Fruit fly (Drosophila melanogaster) whole organism, embryonic: Measurements from ENCODE around the gene ftz.

Experiments used
- Antp ChIP-seq: fragments of 200-800 bp; sonication (Bioruptor generic); optimal IDR thresholded peaks from 3 replicates; lab custom pipeline; 2016; ENCODE audit warnings: missing biosample characterization, missing genetic modification characterization
- CG11696 ChIP-seq: fragments of 200-800 bp; sonication (Bioruptor generic); IDR thresholded peaks from 2 replicates; pipeline ENCODE4 v1.3.6; 2022; ENCODE audit warnings: missing biosample characterization, missing genetic modification characterization
- CG17385 ChIP-seq: fragments of 200-800 bp; sonication (Bioruptor generic); optimal IDR thresholded peaks from 3 replicates; lab custom pipeline; 2018; ENCODE audit warnings: missing biosample characterization, mild to moderate bottlenecking, missing genetic modification characterization
- CG2889 ChIP-seq: fragments of 200-800 bp; sonication (Bioruptor generic); IDR thresholded peaks from 3 replicates; pipeline ENCODE4 v1.3.6; 2022; ENCODE audit warnings: missing biosample characterization, missing genetic modification characterization
- CG30020 ChIP-seq: fragments of 200-800 bp; optimal IDR thresholded peaks from 2 replicates; lab custom pipeline; 2019; ENCODE audit warnings: missing biosample characterization, mild to moderate bottlenecking, missing genetic modification characterization, moderate library complexity
- CG3065 ChIP-seq: fragments of 200-800 bp; sonication (Bioruptor generic); optimal IDR thresholded peaks from 2 replicates; lab custom pipeline; 2016; ENCODE audit warnings: missing biosample characterization, missing genetic modification characterization
- CG31365 ChIP-seq: fragments of 200-800 bp; sonication (Bioruptor generic); optimal IDR thresholded peaks from 2 replicates; lab custom pipeline; 2018; ENCODE audit warnings: missing biosample characterization, mild to moderate bottlenecking, missing genetic modification characterization
- CG33557 ChIP-seq: fragments of 200-800 bp; sonication (Bioruptor generic); optimal IDR thresholded peaks from 2 replicates; lab custom pipeline; 2019; ENCODE audit warnings: missing biosample characterization, mild to moderate bottlenecking, missing genetic modification characterization, moderate library complexity
- CG3407 ChIP-seq: fragments of 200-800 bp; sonication (Bioruptor generic); optimal IDR thresholded peaks from 2 replicates; lab custom pipeline; 2018; ENCODE audit warnings: missing biosample characterization, mild to moderate bottlenecking, missing genetic modification characterization
- CG34224 ChIP-seq: fragments of 200-800 bp; sonication (Bioruptor generic); IDR thresholded peaks from 3 replicates; pipeline ENCODE4 v1.3.6; 2022; ENCODE audit warnings: missing biosample characterization, missing genetic modification characterization; ENCODE audit not compliant: partially characterized antibody
- CG4617 ChIP-seq: fragments of 200-800 bp; sonication (Bioruptor generic); optimal IDR thresholded peaks from 3 replicates; lab custom pipeline; 2016; ENCODE audit warnings: missing biosample characterization, missing genetic modification characterization, borderline replicate concordance
- CG6272 ChIP-seq: fragments of 200-800 bp; sonication (Bioruptor generic); IDR thresholded peaks from 2 replicates; pipeline ENCODE4 v1.3.6; 2022; ENCODE audit warnings: missing biosample characterization, missing genetic modification characterization
- CG7271 ChIP-seq: fragments of 200-800 bp; sonication (Bioruptor generic); optimal IDR thresholded peaks from 2 replicates; lab custom pipeline; 2018; ENCODE audit warnings: missing biosample characterization, mild to moderate bottlenecking, missing genetic modification characterization, moderate library complexity
- CG8388 ChIP-seq: fragments of 200-800 bp; sonication (Bioruptor generic); optimal IDR thresholded peaks from 2 replicates; lab custom pipeline; 2019; ENCODE audit warnings: missing biosample characterization, mild to moderate bottlenecking, missing genetic modification characterization, moderate library complexity
- CG8478 ChIP-seq: fragments of >200 bp; optimal IDR thresholded peaks from 2 replicates; lab custom pipeline; 2018
- CG9727 ChIP-seq: fragments of 200-800 bp; sonication (Bioruptor generic); optimal IDR thresholded peaks from 3 replicates; lab custom pipeline; 2017; ENCODE audit warnings: missing biosample characterization, mild to moderate bottlenecking, missing genetic modification characterization
- Camta ChIP-seq: fragments of 200-800 bp; sonication (Bioruptor generic); optimal IDR thresholded peaks from 2 replicates; lab custom pipeline; 2016; ENCODE audit warnings: missing biosample characterization, missing genetic modification characterization
- Doc3 ChIP-seq: fragments of 200-800 bp; sonication (Bioruptor generic); IDR thresholded peaks from 3 replicates; pipeline ENCODE4 v1.3.6; 2022; ENCODE audit warnings: missing biosample characterization, missing genetic modification characterization; ENCODE audit not compliant: partially characterized antibody
- ERR ChIP-seq: fragments of 200-800 bp; sonication (Bioruptor generic); optimal IDR thresholded peaks from 2 replicates; lab custom pipeline; 2016; ENCODE audit warnings: missing biosample characterization, missing genetic modification characterization
- Eip74EF ChIP-seq, 2 experiments: fragments of 200-800 bp in 1 of 2; fragments of >200 bp in 1 of 2; sonication (Bioruptor generic) in 1 of 2; optimal IDR thresholded peaks; 2 replicates each; lab custom pipeline; 2017 to 2019; ENCODE audit warnings: missing biosample characterization in 2 of 2, missing genetic modification characterization in 2 of 2, mild to moderate bottlenecking in 1 of 2, moderate library complexity in 1 of 2
- HLHmδ ChIP-seq: fragments of 200-800 bp; sonication (Bioruptor generic); optimal IDR thresholded peaks from 2 replicates; lab custom pipeline; 2018; ENCODE audit warnings: missing biosample characterization, mild to moderate bottlenecking, missing genetic modification characterization, moderate library complexity
- Hand ChIP-seq: fragments of 200-800 bp; sonication (Bioruptor generic); optimal IDR thresholded peaks from 2 replicates; lab custom pipeline; 2017; ENCODE audit warnings: mild to moderate bottlenecking, missing biosample characterization, missing genetic modification reagents, missing genetic modification characterization
- Jarid2 ChIP-seq: fragments of 200-800 bp; sonication (Bioruptor generic); optimal IDR thresholded peaks from 3 replicates; lab custom pipeline; 2017; ENCODE audit warnings: mild to moderate bottlenecking, missing biosample characterization, missing genetic modification reagents, missing genetic modification characterization
- MBD-R2 ChIP-seq: fragments of 200-800 bp; sonication (Bioruptor generic); IDR thresholded peaks from 2 replicates; pipeline ENCODE4 v1.3.6; 2022; ENCODE audit warnings: missing biosample characterization, missing genetic modification characterization
- Mrtf ChIP-seq: fragments of 200-800 bp; sonication (Bioruptor generic); IDR thresholded peaks from 3 replicates; pipeline ENCODE4 v1.3.6; 2022; ENCODE audit warnings: missing biosample characterization, missing genetic modification characterization
- NC2α ChIP-seq: fragments of 200-800 bp; sonication (Bioruptor generic); optimal IDR thresholded peaks from 2 replicates; lab custom pipeline; 2016; ENCODE audit warnings: missing biosample characterization, missing genetic modification characterization
- Neu2 ChIP-seq: fragments of 200-800 bp; sonication (Bioruptor generic); optimal IDR thresholded peaks from 3 replicates; lab custom pipeline; 2016; ENCODE audit warnings: missing biosample characterization, missing genetic modification characterization, borderline replicate concordance
- Nf-YB ChIP-seq: fragments of 200-800 bp; sonication (Bioruptor generic); optimal IDR thresholded peaks from 3 replicates; lab custom pipeline; 2019; ENCODE audit warnings: missing biosample characterization, mild to moderate bottlenecking, missing genetic modification characterization, moderate library complexity
- Nf-YC ChIP-seq: fragments of 200-800 bp; optimal IDR thresholded peaks from 3 replicates; lab custom pipeline; 2019; ENCODE audit warnings: missing biosample characterization, mild to moderate bottlenecking, missing genetic modification characterization, moderate library complexity
- PHDP ChIP-seq: fragments of 200-800 bp; sonication (Bioruptor generic); optimal IDR thresholded peaks from 3 replicates; lab custom pipeline; 2018; ENCODE audit warnings: missing biosample characterization, mild to moderate bottlenecking, missing genetic modification characterization, moderate library complexity
- Pdp1 ChIP-seq, 2 experiments: fragments of 200-800 bp; sonication (Bioruptor generic); optimal IDR thresholded peaks; 3 replicates each; lab custom pipeline; 2016; ENCODE audit warnings: missing biosample characterization in 2 of 2, missing genetic modification characterization in 2 of 2, mild to moderate bottlenecking in 1 of 2, moderate library complexity in 1 of 2
- Ptx1 ChIP-seq: fragments of 200-800 bp; sonication (Bioruptor generic); IDR thresholded peaks from 2 replicates; pipeline ENCODE4 v1.3.6; 2022; ENCODE audit warnings: missing biosample characterization, missing genetic modification characterization
- Sox102F ChIP-seq: fragments of 200-800 bp; sonication (Bioruptor generic); optimal IDR thresholded peaks from 2 replicates; lab custom pipeline; 2018; ENCODE audit warnings: missing biosample characterization, mild to moderate bottlenecking, missing genetic modification characterization, moderate library complexity
- Xrp1 ChIP-seq: fragments of 200-800 bp; sonication (Bioruptor generic); IDR thresholded peaks from 2 replicates; pipeline ENCODE4 v1.3.6; 2022; ENCODE audit warnings: missing biosample characterization, missing genetic modification characterization
- btn ChIP-seq: fragments of 200-800 bp; sonication (Bioruptor generic); optimal IDR thresholded peaks from 2 replicates; lab custom pipeline; 2016; ENCODE audit warnings: missing biosample characterization, missing genetic modification characterization
- cad ChIP-seq: fragments of >200 bp; optimal IDR thresholded peaks from 2 replicates; lab custom pipeline; 2017; ENCODE audit warnings: missing biosample characterization, missing genetic modification characterization
- corto ChIP-seq: fragments of 200-800 bp; sonication (Bioruptor generic); optimal IDR thresholded peaks from 2 replicates; lab custom pipeline; 2016; ENCODE audit warnings: missing biosample characterization, mild to moderate bottlenecking, missing genetic modification characterization, moderate library complexity
- ewg ChIP-seq: fragments of 200-800 bp; sonication (Bioruptor generic); optimal IDR thresholded peaks from 3 replicates; lab custom pipeline; 2017; ENCODE audit warnings: mild to moderate bottlenecking, missing biosample characterization, missing genetic modification reagents, missing genetic modification characterization
- fd96Cb ChIP-seq: fragments of 200-800 bp; sonication (Bioruptor generic); optimal IDR thresholded peaks from 2 replicates; lab custom pipeline; 2018; ENCODE audit warnings: missing biosample characterization, mild to moderate bottlenecking, missing genetic modification characterization, moderate library complexity
- gem ChIP-seq: fragments of 200-800 bp; sonication (Bioruptor generic); optimal IDR thresholded peaks from 2 replicates; lab custom pipeline; 2019; ENCODE audit warnings: missing biosample characterization, mild to moderate bottlenecking, missing genetic modification characterization, moderate library complexity
- grn ChIP-seq: fragments of 200-800 bp; sonication (Bioruptor generic); optimal IDR thresholded peaks from 3 replicates; lab custom pipeline; 2017; ENCODE audit warnings: missing biosample characterization, missing genetic modification characterization
- hth ChIP-seq: fragments of >200 bp; optimal IDR thresholded peaks from 2 replicates; lab custom pipeline; 2017; ENCODE audit warnings: inconsistent platforms
- jing ChIP-seq: fragments of 200-800 bp; sonication (Bioruptor generic); optimal IDR thresholded peaks from 2 replicates; lab custom pipeline; 2018; ENCODE audit warnings: missing biosample characterization, mild to moderate bottlenecking, missing genetic modification characterization
- p53 ChIP-seq: fragments of 200-800 bp; sonication (Bioruptor generic); optimal IDR thresholded peaks from 2 replicates; lab custom pipeline; 2016; ENCODE audit warnings: missing biosample characterization, missing genetic modification characterization
- run ChIP-seq: fragments of 200-800 bp; sonication (Bioruptor generic); optimal IDR thresholded peaks from 3 replicates; lab custom pipeline; 2018; ENCODE audit warnings: missing biosample characterization, mild to moderate bottlenecking, missing genetic modification characterization
- sna ChIP-seq: fragments of 200-800 bp; sonication (Bioruptor generic); IDR thresholded peaks from 2 replicates; pipeline ENCODE4 v1.3.6; 2022; ENCODE audit warnings: missing biosample characterization, missing genetic modification characterization; ENCODE audit not compliant: partially characterized antibody
- sob ChIP-seq: fragments of 200-800 bp; sonication (Bioruptor generic); IDR thresholded peaks from 2 replicates; pipeline ENCODE4 v1.3.6; 2022; ENCODE audit warnings: missing biosample characterization, missing genetic modification characterization
- stwl ChIP-seq: fragments of 200-800 bp; sonication (Bioruptor generic); optimal IDR thresholded peaks from 3 replicates; lab custom pipeline; 2018; ENCODE audit warnings: missing biosample characterization, mild to moderate bottlenecking, missing genetic modification characterization, moderate library complexity
- vvl ChIP-seq: fragments of 200-800 bp; sonication (Bioruptor generic); IDR thresholded peaks from 2 replicates; pipeline ENCODE4 v1.3.6; 2022; ENCODE audit warnings: missing biosample characterization, missing genetic modification characterization
- wdn ChIP-seq: fragments of 200-800 bp; sonication (Bioruptor generic); IDR thresholded peaks from 2 replicates; pipeline ENCODE4 v1.3.6; 2022; ENCODE audit warnings: missing biosample characterization, missing genetic modification characterization

ftz gene

dm6 chr3R:6845477-6846196, 18.5 kb upstream of the ftz start (continued):
- no peak for TF ChIP-seq Doc3
- TF ChIP-seq grn (GFP tag; lab: Kevin White, UChicago): no peak
- TF ChIP-seq Mrtf (GFP tag; lab: Robert Waterston, UW): no peak
- TF ChIP-seq CG6272 (GFP tag; lab: Robert Waterston, UW): no peak
- no peak for TF ChIP-seq sob (GFP tag; lab: Robert Waterston, UW)
- TF ChIP-seq Ptx1 (GFP tag; lab: Robert Waterston, UW): no peak
- TF ChIP-seq Nf-YB (GFP tag; lab: Kevin White, UChicago): peak; percentile 91
- TF ChIP-seq CG30020 (tag; lab: Kevin White, UChicago): no peak
- TF ChIP-seq fd96Cb: no peak
- TF ChIP-seq CG3065 (GFP tag; lab: Kevin White, UChicago): no peak
- TF ChIP-seq CG34224: no peak
- no peak for TF ChIP-seq Antp (GFP tag; lab: Kevin White, UChicago)
- no peak for TF ChIP-seq gem (tag; lab: Kevin White, UChicago)
- TF ChIP-seq ERR (GFP tag; lab: Kevin White, UChicago): no peak
- no peak for TF ChIP-seq CG31365 (tag; lab: Kevin White, UChicago)
- TF ChIP-seq CG33557 (GFP tag; lab: Kevin White, UChicago): no peak
- TF ChIP-seq vvl (GFP tag; lab: Robert Waterston, UW): peak; percentile 17; the same call in 1 of the 2 replicates
- no peak for TF ChIP-seq NC2α (GFP tag; lab: Kevin White, UChicago)
- no peak for TF ChIP-seq PHDP (tag; lab: Kevin White, UChicago)
- no peak for TF ChIP-seq MBD-R2 (GFP tag; lab: Robert Waterston, UW)
- no peak for TF ChIP-seq jing
- no peak for TF ChIP-seq corto (GFP tag; lab: Kevin White, UChicago)
- no peak for TF ChIP-seq CG8478 (lab: Kevin White, UChicago)
- peak; percentile 75 for TF ChIP-seq Nf-YC
- no peak for TF ChIP-seq stwl
- no peak for TF ChIP-seq Sox102F (GFP tag; lab: Kevin White, UChicago)
- TF ChIP-seq Xrp1 (GFP tag; lab: Robert Waterston, UW): 0 out of 2 replicates have a peak, but pooled peaks have one; percentile 9
- TF ChIP-seq Hand: no peak
- TF ChIP-seq CG17385 (GFP tag; lab: Kevin White, UChicago): peak; percentile 42
- TF ChIP-seq ewg (GFP tag; lab: Kevin White, UChicago): peak; percentile 13
- TF ChIP-seq Eip74EF (GFP tag; optimal IDR thresholded peaks at IDR 0.05; lab: Kevin White, UChicago): no peak
- TF ChIP-seq CG2889: no peak
- no peak for TF ChIP-seq CG8388
- no peak for TF ChIP-seq Pdp1 (GFP tag; optimal IDR thresholded peaks at IDR 0.05; lab: Kevin White, UChicago)
- TF ChIP-seq sna (GFP tag; lab: Robert Waterston, UW): no peak
- TF ChIP-seq p53 (GFP tag; lab: Kevin White, UChicago): no peak
- no peak for TF ChIP-seq run (tag; lab: Kevin White, UChicago)
- no peak for TF ChIP-seq CG4617 (GFP tag; lab: Kevin White, UChicago)
- peak; percentile 100 for TF ChIP-seq cad (GFP tag; lab: Kevin White, UChicago)
- no peak for TF ChIP-seq Camta (GFP tag; lab: Kevin White, UChicago)
- no peak for TF ChIP-seq Jarid2 (GFP tag; lab: Kevin White, UChicago)
- no peak for TF ChIP-seq CG11696 (GFP tag; lab: Robert Waterston, UW)
- TF ChIP-seq wdn: no peak
- TF ChIP-seq CG3407 (GFP tag; lab: Kevin White, UChicago): no peak
- peak; percentile 34 for TF ChIP-seq CG9727
- peak; percentile 89 for TF ChIP-seq CG7271 (tag; lab: Kevin White, UChicago)
- peak; percentile 81 for TF ChIP-seq hth (lab: Kevin White, UChicago)
- no peak for TF ChIP-seq HLHmδ (GFP tag; lab: Kevin White, UChicago)
- TF ChIP-seq btn: no peak
- TF ChIP-seq Neu2 (GFP tag; lab: Kevin White, UChicago): no peak
